Comparison of ENCODE assay signal across 1 fruit fly cellular context in genomic region chr3L:7150850-7151249, dm6.
TF ChIP-seq lines count a peak whose summit lies in the region.

No protein-coding gene starts in this region.

TF ChIP-seq in whole organism, embryonic, 481 proteins besides CTCF, POLR2A, EP300 and RAD21 (continued from another document):
- TF ChIP-seq crp (GFP tag; optimal IDR thresholded peaks at IDR 0.05; lab: Kevin White, UChicago) (no peak), CG11456 (GFP tag; IDR thresholded peaks at IDR 0.05; lab: Robert Waterston, UW) (no peak), CG4404 (GFP tag; IDR thresholded peaks at IDR 0.05; lab: Robert Waterston, UW) (no peak), zen2 (GFP tag; IDR thresholded peaks at IDR 0.05; lab: Robert Waterston, UW; ENCODE audit: partially characterized antibody) (no peak), CG10654 (GFP tag; optimal IDR thresholded peaks at IDR 0.05; lab: Kevin White, UChicago) (no peak), HLH54F (GFP tag; optimal IDR thresholded peaks at IDR 0.05; lab: Kevin White, UChicago) (no peak), CG2712 (tag; optimal IDR thresholded peaks at IDR 0.05; lab: Kevin White, UChicago) (peak; percentile 18), Drgx (GFP tag; IDR thresholded peaks at IDR 0.05; lab: Robert Waterston, UW) (peak; percentile 89), Adf1 (GFP tag; IDR thresholded peaks at IDR 0.05; lab: Robert Waterston, UW) (no peak), wor (GFP tag; IDR thresholded peaks at IDR 0.05; lab: Robert Waterston, UW) (no peak), sqz (GFP tag; optimal IDR thresholded peaks at IDR 0.05; lab: Kevin White, UChicago) (no peak), Sin3A (optimal IDR thresholded peaks at IDR 0.05; lab: Kevin White, UChicago) (no peak), otp (GFP tag; IDR thresholded peaks at IDR 0.05; lab: Robert Waterston, UW) (no peak), CG4424 (GFP tag; optimal IDR thresholded peaks at IDR 0.05; lab: Kevin White, UChicago) (no peak), Hr78 (GFP tag; optimal IDR thresholded peaks at IDR 0.05; lab: Kevin White, UChicago) (no peak), grau (tag; optimal IDR thresholded peaks at IDR 0.05; lab: Kevin White, UChicago) (no peak), CG31441 (GFP tag; IDR thresholded peaks at IDR 0.05; lab: Robert Waterston, UW) (no peak), CG11723 (GFP tag; optimal IDR thresholded peaks at IDR 0.05; lab: Kevin White, UChicago) (no peak), CG3726 (GFP tag; IDR thresholded peaks at IDR 0.05; lab: Robert Waterston, UW) (no peak), CG7271 (tag; optimal IDR thresholded peaks at IDR 0.05; lab: Kevin White, UChicago) (no peak), CG13296 (GFP tag; optimal IDR thresholded peaks at IDR 0.05; lab: Kevin White, UChicago) (no peak), Abd-B (GFP tag; optimal IDR thresholded peaks at IDR 0.05; lab: Kevin White, UChicago) (no peak), CG7963 (GFP tag; IDR thresholded peaks at IDR 0.05; lab: Robert Waterston, UW; ENCODE audit: partially characterized antibody) (no peak), CG13424 (tag; optimal IDR thresholded peaks at IDR 0.05; lab: Kevin White, UChicago) (no peak), Ptx1 (GFP tag; IDR thresholded peaks at IDR 0.05; lab: Robert Waterston, UW) (no peak), CG17802 (tag; optimal IDR thresholded peaks at IDR 0.05; lab: Kevin White, UChicago) (no peak), CkIIα-i1 (GFP tag; IDR thresholded peaks at IDR 0.05; lab: Robert Waterston, UW) (no peak), wek (GFP tag; optimal IDR thresholded peaks at IDR 0.05; lab: Kevin White, UChicago) (no peak), zen (tag; optimal IDR thresholded peaks at IDR 0.05; lab: Kevin White, UChicago) (no peak), ap (GFP tag; IDR thresholded peaks at IDR 0.05; lab: Robert Waterston, UW) (no peak), stc (GFP tag; IDR thresholded peaks at IDR 0.05; lab: Robert Waterston, UW) (no peak), chn (GFP tag; optimal IDR thresholded peaks at IDR 0.05; lab: Kevin White, UChicago) (no peak), Doc2 (GFP tag; IDR thresholded peaks at IDR 0.05; lab: Robert Waterston, UW) (no peak), Blimp-1 (GFP tag; optimal IDR thresholded peaks at IDR 0.05; lab: Kevin White, UChicago) (peak; percentile 0), vvl (GFP tag; IDR thresholded peaks at IDR 0.05; lab: Robert Waterston, UW) (peak; percentile 48; the same call in 1 of the 2 replicates), CG11504 (tag; optimal IDR thresholded peaks at IDR 0.05; lab: Kevin White, UChicago) (peak; percentile 14), CG1603 (tag; optimal IDR thresholded peaks at IDR 0.05; lab: Kevin White, UChicago) (no peak), ken (GFP tag; IDR thresholded peaks at IDR 0.05; lab: Robert Waterston, UW) (no peak), dimm (GFP tag; IDR thresholded peaks at IDR 0.05; lab: Robert Waterston, UW) (no peak), sd (tag; optimal IDR thresholded peaks at IDR 0.05; lab: Kevin White, UChicago) (no peak), da (GFP tag; optimal IDR thresholded peaks at IDR 0.05; lab: Kevin White, UChicago) (no peak), gsb-n (tag; optimal IDR thresholded peaks at IDR 0.05; lab: Kevin White, UChicago) (no peak), Six4 (GFP tag; optimal IDR thresholded peaks at IDR 0.05; lab: Kevin White, UChicago) (no peak), CG11695 (GFP tag; IDR thresholded peaks at IDR 0.05; lab: Robert Waterston, UW) (0 out of 3 replicates have a peak, but pooled peaks have one; percentile 28), crc (GFP tag; optimal IDR thresholded peaks at IDR 0.05; lab: Kevin White, UChicago) (no peak), psq (GFP tag; optimal IDR thresholded peaks at IDR 0.05; lab: Kevin White, UChicago) (no peak), btn (GFP tag; optimal IDR thresholded peaks at IDR 0.05; lab: Kevin White, UChicago) (no peak), CG3838 (GFP tag; optimal IDR thresholded peaks at IDR 0.05; lab: Kevin White, UChicago) (no peak), fd96Cb (tag; optimal IDR thresholded peaks at IDR 0.05; lab: Kevin White, UChicago) (peak; percentile 3), Med (GFP tag; lab: Kevin White, UChicago) (peak; percentile 50), Pdp1 (GFP tag; optimal IDR thresholded peaks at IDR 0.05; lab: Kevin White, UChicago) (no peak), CG4328 (GFP tag; optimal IDR thresholded peaks at IDR 0.05; lab: Kevin White, UChicago) (no peak), Atf3 (GFP tag; optimal IDR thresholded peaks at IDR 0.05; lab: Kevin White, UChicago) (no peak), Sox102F (GFP tag; optimal IDR thresholded peaks at IDR 0.05; lab: Kevin White, UChicago) (peak; percentile 26), CG15269 (tag; optimal IDR thresholded peaks at IDR 0.05; lab: Kevin White, UChicago) (no peak), danr (GFP tag; IDR thresholded peaks at IDR 0.05; lab: Robert Waterston, UW) (no peak), E2f2 (GFP tag; IDR thresholded peaks at IDR 0.05; lab: Robert Waterston, UW) (no peak), Mad (GFP tag; optimal IDR thresholded peaks at IDR 0.05; lab: Kevin White, UChicago) (no peak), al (GFP tag; IDR thresholded peaks at IDR 0.05; lab: Robert Waterston, UW) (no peak), Taf1 (GFP tag; IDR thresholded peaks at IDR 0.05; lab: Robert Waterston, UW) (no peak), Jarid2 (GFP tag; optimal IDR thresholded peaks at IDR 0.05; lab: Kevin White, UChicago) (no peak), caup (GFP tag; optimal IDR thresholded peaks at IDR 0.05; lab: Kevin White, UChicago; ENCODE audit: severe bottlenecking) (no peak), CG1647 (GFP tag; optimal IDR thresholded peaks at IDR 0.05; lab: Kevin White, UChicago) (no peak), dpn (GFP tag; optimal IDR thresholded peaks at IDR 0.05; lab: Kevin White, UChicago) (no peak), dmrt99B (tag; optimal IDR thresholded peaks at IDR 0.05; lab: Kevin White, UChicago) (no peak), hkb (optimal IDR thresholded peaks at IDR 0.05; lab: Kevin White, UChicago) (no peak), hkb (GFP tag; IDR thresholded peaks at IDR 0.05; lab: Robert Waterston, UW) (no peak), Ets97D (GFP tag; optimal IDR thresholded peaks at IDR 0.05; lab: Kevin White, UChicago) (no peak), CG18011 (GFP tag; optimal IDR thresholded peaks at IDR 0.05; lab: Kevin White, UChicago) (no peak), Hr39 (optimal IDR thresholded peaks at IDR 0.05; lab: Kevin White, UChicago) (no peak), jumu (GFP tag; optimal IDR thresholded peaks at IDR 0.05; lab: Kevin White, UChicago) (no peak), CG9437 (GFP tag; optimal IDR thresholded peaks at IDR 0.05; lab: Kevin White, UChicago) (no peak), CG10959 (GFP tag; IDR thresholded peaks at IDR 0.05; lab: Robert Waterston, UW) (no peak), kni (GFP tag; optimal IDR thresholded peaks at IDR 0.05; lab: Kevin White, UChicago) (no peak), cas (GFP tag; IDR thresholded peaks at IDR 0.05; lab: Robert Waterston, UW) (no peak), CG4854 (GFP tag; optimal IDR thresholded peaks at IDR 0.05; lab: Kevin White, UChicago) (no peak), CG18262 (tag; optimal IDR thresholded peaks at IDR 0.05; lab: Kevin White, UChicago) (peak; percentile 9), yki (optimal IDR thresholded peaks at IDR 0.05; lab: Kevin White, UChicago) (no peak), cg (GFP tag; optimal IDR thresholded peaks at IDR 0.05; lab: Kevin White, UChicago) (no peak), nerfin-1 (tag; optimal IDR thresholded peaks at IDR 0.05; lab: Kevin White, UChicago) (no peak), sr (GFP tag; IDR thresholded peaks at IDR 0.05; lab: Robert Waterston, UW) (no peak), fd3F (GFP tag; optimal IDR thresholded peaks at IDR 0.05; lab: Kevin White, UChicago) (no peak)
